Worm (Caenorhabditis elegans): Measurements from ENCODE around the gene tbx-38.

The tbx-38 gene

DNA sequence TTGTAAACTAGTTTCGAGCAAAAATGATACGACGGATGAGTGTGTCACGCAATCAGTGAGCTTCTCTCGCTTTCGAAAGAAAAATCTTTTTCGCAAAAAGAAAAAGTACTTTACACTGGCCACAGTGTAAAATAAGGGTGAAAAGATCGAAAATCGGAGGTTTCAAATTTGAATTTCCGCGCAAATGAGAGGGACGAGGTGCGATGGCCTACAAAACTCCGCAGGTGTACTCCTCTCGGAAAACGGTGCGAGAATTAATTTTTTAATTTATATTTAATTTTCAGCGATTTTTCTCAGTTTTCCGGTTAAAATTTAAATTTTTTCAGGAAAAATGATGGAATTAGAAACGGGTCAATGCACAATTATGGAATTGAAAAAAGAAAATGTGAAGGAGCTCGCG is 39.1 kb downstream of the tbx-38 start, which contains the start of gene mrt-2:
Gene mrt-2 (plus strand): TSS at position 49 of the 400 bp plus-strand sequence.
- peak; percentile 81 for TF ChIP-seq F13H6.1 (tag; optimal IDR thresholded peaks at IDR 0.05)
- peak; percentile 48 for TF ChIP-seq egl-27 (tag; optimal IDR thresholded peaks at IDR 0.05)
- peak; percentile 48 for TF ChIP-seq nhr-129 (tag; optimal IDR thresholded peaks at IDR 0.05)
- TF ChIP-seq fos-1 (tag; optimal IDR thresholded peaks at IDR 0.05): peak; percentile 17
- TF ChIP-seq nhr-21 (tag; optimal IDR thresholded peaks at IDR 0.05): peak; percentile 60
- TF ChIP-seq peb-1 (tag; optimal IDR thresholded peaks at IDR 0.05): no peak
- TF ChIP-seq ztf-11 (tag; optimal IDR thresholded peaks at IDR 0.05): no peak
- no peak for TF ChIP-seq mab-5 (tag; optimal IDR thresholded peaks at IDR 0.05)
- no peak for TF ChIP-seq ztf-4 (tag; optimal IDR thresholded peaks at IDR 0.05)
- peak; percentile 86 for TF ChIP-seq unc-55 (GFP tag; optimal IDR thresholded peaks at IDR 0.05)
- TF ChIP-seq ceh-16 (tag; optimal IDR thresholded peaks at IDR 0.05): peak; percentile 46
- no peak for TF ChIP-seq mdl-1 (tag; optimal IDR thresholded peaks at IDR 0.05)
- peak; percentile 54 for TF ChIP-seq lin-11 (tag; optimal IDR thresholded peaks at IDR 0.05)
- TF ChIP-seq nhr-6 (tag; optimal IDR thresholded peaks at IDR 0.05): peak; percentile 44
- TF ChIP-seq lin-13 (GFP tag; optimal IDR thresholded peaks at IDR 0.05): peak; percentile 76
- TF ChIP-seq sem-4 (tag; optimal IDR thresholded peaks at IDR 0.05): peak; percentile 91
- TF ChIP-seq nhr-25 (tag; optimal IDR thresholded peaks at IDR 0.05): peak; percentile 79
- TF ChIP-seq blmp-1 (tag; optimal IDR thresholded peaks at IDR 0.05; ENCODE audit: insufficient read depth): peak; percentile 48
- TF ChIP-seq snpc-4 (tag; optimal IDR thresholded peaks at IDR 0.05): peak; percentile 40
- TF ChIP-seq C34F6.9 (tag; optimal IDR thresholded peaks at IDR 0.05): peak; percentile 81
- TF ChIP-seq gmeb-1 (tag; optimal IDR thresholded peaks at IDR 0.05): peak; percentile 98
- TF ChIP-seq lsy-2 (tag; optimal IDR thresholded peaks at IDR 0.05): peak; percentile 66 to 87
- TF ChIP-seq crh-2 (tag; optimal IDR thresholded peaks at IDR 0.05): peak; percentile 76
- TF ChIP-seq sma-3 (GFP tag; optimal IDR thresholded peaks at IDR 0.05): peak; percentile 86

ce11 chrIII:11742191-11742590 is 43.7 kb downstream of the tbx-38 start:
- TF ChIP-seq nhr-11 (tag; optimal IDR thresholded peaks at IDR 0.05) (no peak), unc-55 (GFP tag; optimal IDR thresholded peaks at IDR 0.05) (no peak), nhr-237 (tag; optimal IDR thresholded peaks at IDR 0.05) (no peak), alr-1 (tag; optimal IDR thresholded peaks at IDR 0.05) (no peak), sem-4 (tag; optimal IDR thresholded peaks at IDR 0.05) (peak; percentile 42), nhr-10 (tag; optimal IDR thresholded peaks at IDR 0.05) (no peak), blmp-1 (tag; optimal IDR thresholded peaks at IDR 0.05; ENCODE audit: insufficient read depth) (peak; percentile 69), egl-27 (tag; optimal IDR thresholded peaks at IDR 0.05) (no peak)

DNA sequence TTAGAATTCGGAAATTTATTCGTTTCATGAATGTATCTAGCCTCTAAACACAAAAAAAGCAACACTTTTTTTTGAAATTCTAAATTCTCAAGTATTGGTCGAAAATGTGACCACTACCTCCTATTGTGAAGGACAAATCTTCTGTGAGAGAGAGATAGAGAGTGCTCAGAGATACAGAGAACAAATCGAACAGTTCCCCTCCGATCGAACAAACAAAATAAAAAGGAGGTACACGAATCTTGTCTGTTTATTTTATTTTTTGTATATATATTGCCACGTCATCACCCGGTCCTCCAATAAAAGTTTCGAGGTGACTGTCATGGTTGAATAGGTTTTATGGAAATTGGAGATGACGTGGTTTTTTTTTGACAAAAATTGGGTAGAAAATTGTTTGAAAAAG is 45.0 kb downstream of the tbx-38 start:
- no peak for TF ChIP-seq nhr-129 (tag; optimal IDR thresholded peaks at IDR 0.05)
- peak; percentile 57 for TF ChIP-seq crh-2 (tag; optimal IDR thresholded peaks at IDR 0.05)
- TF ChIP-seq F13H6.1 (tag; optimal IDR thresholded peaks at IDR 0.05): peak; percentile 19
- no peak for TF ChIP-seq dmd-4 (tag; optimal IDR thresholded peaks at IDR 0.05)
- peak; percentile 1 for TF ChIP-seq C34F6.9 (tag; optimal IDR thresholded peaks at IDR 0.05)
- no peak for TF ChIP-seq ztf-4 (tag; optimal IDR thresholded peaks at IDR 0.05)

DNA sequence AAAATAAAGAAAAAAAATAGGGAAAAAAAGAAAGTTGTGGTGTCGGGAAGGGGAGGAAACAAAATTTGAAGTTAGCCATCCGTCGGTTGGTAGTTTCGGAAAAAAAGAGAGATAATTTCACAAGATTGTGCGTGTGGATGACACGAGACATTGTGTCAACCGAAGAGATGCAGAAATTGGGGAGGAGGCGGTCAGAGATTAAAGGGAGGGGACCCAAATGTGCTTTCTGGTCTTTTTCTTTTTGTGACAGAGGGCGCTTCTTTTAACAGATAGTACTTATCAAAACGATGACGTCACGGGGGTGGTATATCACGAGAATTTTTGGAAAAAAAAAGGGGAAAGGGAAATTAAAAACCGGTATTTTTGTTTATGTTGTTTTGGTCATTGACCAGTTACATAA is 47.4 kb downstream of the tbx-38 start:
- TF ChIP-seq crh-2 (tag; optimal IDR thresholded peaks at IDR 0.05) (peak; percentile 46), lsy-2 (tag; optimal IDR thresholded peaks at IDR 0.05) (peak in 1 of 2 experiments; percentile 64), nhr-6 (tag; optimal IDR thresholded peaks at IDR 0.05) (no peak), unc-62 (GFP tag; optimal IDR thresholded peaks at IDR 0.05) (no peak), zag-1 (tag; optimal IDR thresholded peaks at IDR 0.05) (no peak), nhr-129 (tag; optimal IDR thresholded peaks at IDR 0.05) (peak; percentile 34), F13H6.1 (tag; optimal IDR thresholded peaks at IDR 0.05) (peak; percentile 54), elt-3 (tag; optimal IDR thresholded peaks at IDR 0.05) (no peak), Y55F3AM.14 (GFP tag; optimal IDR thresholded peaks at IDR 0.05) (no peak), ceh-82 (tag; optimal IDR thresholded peaks at IDR 0.05) (no peak), mab-5 (tag; optimal IDR thresholded peaks at IDR 0.05) (peak; percentile 33), ztf-4 (tag; optimal IDR thresholded peaks at IDR 0.05) (peak; percentile 21), nhr-77 (tag; optimal IDR thresholded peaks at IDR 0.05) (no peak), egl-27 (tag; optimal IDR thresholded peaks at IDR 0.05) (peak; percentile 16), dmd-4 (tag; optimal IDR thresholded peaks at IDR 0.05) (no peak), nhr-237 (tag; optimal IDR thresholded peaks at IDR 0.05) (no peak), C34F6.9 (tag; optimal IDR thresholded peaks at IDR 0.05) (peak; percentile 37), ztf-1 (GFP tag; conservative IDR thresholded peaks at IDR 0.05) (no peak), unc-39 (tag; optimal IDR thresholded peaks at IDR 0.05) (no peak), lin-11 (tag; optimal IDR thresholded peaks at IDR 0.05) (no peak), elt-1 (tag; optimal IDR thresholded peaks at IDR 0.05) (no peak), aly-2 (tag; optimal IDR thresholded peaks at IDR 0.05) (no peak), alr-1 (tag; optimal IDR thresholded peaks at IDR 0.05) (no peak), lin-13 (GFP tag; optimal IDR thresholded peaks at IDR 0.05) (peak; percentile 27), nhr-25 (tag; optimal IDR thresholded peaks at IDR 0.05) (no peak), ama-1 (optimal IDR thresholded peaks at IDR 0.05) (no peak), ztf-11 (tag; optimal IDR thresholded peaks at IDR 0.05) (no peak), fos-1 (tag; optimal IDR thresholded peaks at IDR 0.05) (peak; percentile 14), sma-9 (GFP tag; optimal IDR thresholded peaks at IDR 0.05) (peak; percentile 70), sma-9 (tag; optimal IDR thresholded peaks at IDR 0.05) (no peak), blmp-1 (tag; optimal IDR thresholded peaks at IDR 0.05; ENCODE audit: insufficient read depth) (peak; percentile 33), snpc-4 (tag; optimal IDR thresholded peaks at IDR 0.05) (peak; percentile 1), peb-1 (tag; optimal IDR thresholded peaks at IDR 0.05) (no peak), mbf-1 (tag; optimal IDR thresholded peaks at IDR 0.05) (no peak), sem-4 (tag; optimal IDR thresholded peaks at IDR 0.05) (peak; percentile 90), lin-39 (tag; optimal IDR thresholded peaks at IDR 0.05) (no peak)
